Fruit fly (Drosophila melanogaster): ENCODE results near the gene CG7201.

The CG7201 gene

dm6 chr3L:8284651-8285050, 10.5 kb downstream of the CG7201 start (continued):
- TF ChIP-seq Jarid2 (GFP tag; optimal IDR thresholded peaks at IDR 0.05) (no peak), CG14710 (tag; optimal IDR thresholded peaks at IDR 0.05) (no peak), CG15073 (GFP tag; optimal IDR thresholded peaks at IDR 0.05) (no peak), CG3281 (GFP tag; optimal IDR thresholded peaks at IDR 0.05) (peak; percentile 30), CG11695 (GFP tag; IDR thresholded peaks at IDR 0.05) (0 out of 3 replicates have a peak, but pooled peaks have one; percentile 36), Sox102F (GFP tag; optimal IDR thresholded peaks at IDR 0.05) (no peak), Pdp1 (GFP tag; optimal IDR thresholded peaks at IDR 0.05) (peak in 1 of 2 experiments; percentile 8), jumu (GFP tag; optimal IDR thresholded peaks at IDR 0.05) (no peak), CG10209 (GFP tag; optimal IDR thresholded peaks at IDR 0.05) (peak; percentile 11), maf-S (GFP tag; optimal IDR thresholded peaks at IDR 0.05) (no peak), CG6689 (GFP tag; IDR thresholded peaks at IDR 0.05) (no peak), CG3995 (GFP tag; optimal IDR thresholded peaks at IDR 0.05) (no peak), abd-A (tag; optimal IDR thresholded peaks at IDR 0.05) (no peak), CG4730 (GFP tag; IDR thresholded peaks at IDR 0.05) (no peak), Xbp1 (GFP tag; optimal IDR thresholded peaks at IDR 0.05) (peak; percentile 21), sc (optimal IDR thresholded peaks at IDR 0.05) (no peak), sc (GFP tag; optimal IDR thresholded peaks at IDR 0.05) (no peak), CG4404 (GFP tag; IDR thresholded peaks at IDR 0.05) (no peak), Ptx1 (GFP tag; IDR thresholded peaks at IDR 0.05) (0 out of 2 replicates have a peak, but pooled peaks have one; percentile 33), Hmr (GFP tag; optimal IDR thresholded peaks at IDR 0.05) (peak; percentile 5), run (tag; optimal IDR thresholded peaks at IDR 0.05) (no peak), prd (optimal IDR thresholded peaks at IDR 0.05) (no peak), prd (GFP tag; IDR thresholded peaks at IDR 0.05) (0 out of 3 replicates have a peak, but pooled peaks have one; percentile 28), ci (GFP tag; IDR thresholded peaks at IDR 0.05) (0 out of 3 replicates have a peak, but pooled peaks have one; percentile 16), row (GFP tag; IDR thresholded peaks at IDR 0.05) (peak; percentile 43; the same call in 2 of the 3 replicates), CG18764 (GFP tag; optimal IDR thresholded peaks at IDR 0.05) (no peak), CG12769 (tag; optimal IDR thresholded peaks at IDR 0.05) (no peak), salm (tag; optimal IDR thresholded peaks at IDR 0.05) (no peak), Lim3 (GFP tag; IDR thresholded peaks at IDR 0.05) (no peak), scrt (GFP tag; optimal IDR thresholded peaks at IDR 0.05) (no peak), C15 (GFP tag; IDR thresholded peaks at IDR 0.05) (no peak), slbo (GFP tag; IDR thresholded peaks at IDR 0.05) (peak; percentile 36; the same call in 1 of the 2 replicates), CG12299 (tag; optimal IDR thresholded peaks at IDR 0.05) (no peak), lbe (GFP tag; optimal IDR thresholded peaks at IDR 0.05) (no peak), hkb (optimal IDR thresholded peaks at IDR 0.05) (no peak), hkb (GFP tag; IDR thresholded peaks at IDR 0.05) (0 out of 2 replicates have a peak, but pooled peaks have one; percentile 11), Rx (GFP tag; IDR thresholded peaks at IDR 0.05) (no peak)

dm6 chr3L:8240932-8241331, 54.2 kb downstream of the CG7201 start:
- TF ChIP-seq scrt (GFP tag; optimal IDR thresholded peaks at IDR 0.05): peak; percentile 6
- no peak for TF ChIP-seq wek (GFP tag; optimal IDR thresholded peaks at IDR 0.05)
- TF ChIP-seq gce (GFP tag; IDR thresholded peaks at IDR 0.05): no peak
- no peak for TF ChIP-seq CG7372 (GFP tag; IDR thresholded peaks at IDR 0.05)
- TF ChIP-seq Oli (tag; optimal IDR thresholded peaks at IDR 0.05): no peak
- TF ChIP-seq Deaf1 (tag; optimal IDR thresholded peaks at IDR 0.05): peak; percentile 24
- no peak for TF ChIP-seq gcm2 (GFP tag; optimal IDR thresholded peaks at IDR 0.05)
- TF ChIP-seq inv (GFP tag; IDR thresholded peaks at IDR 0.05; ENCODE audit: partially characterized antibody): no peak
- TF ChIP-seq CG9727 (GFP tag; optimal IDR thresholded peaks at IDR 0.05): no peak
- no peak for TF ChIP-seq CG30020 (tag; optimal IDR thresholded peaks at IDR 0.05)
- TF ChIP-seq wdn (GFP tag; IDR thresholded peaks at IDR 0.05): no peak
- TF ChIP-seq Neu2 (GFP tag; optimal IDR thresholded peaks at IDR 0.05; ENCODE audit: borderline replicate concordance): no peak
- no peak for TF ChIP-seq her (GFP tag; optimal IDR thresholded peaks at IDR 0.05)
- TF ChIP-seq Dref (GFP tag; IDR thresholded peaks at IDR 0.05): 0 out of 2 replicates have a peak, but pooled peaks have one; percentile 31
- no peak for TF ChIP-seq Hmr (GFP tag; optimal IDR thresholded peaks at IDR 0.05)
- TF ChIP-seq H15 (GFP tag; IDR thresholded peaks at IDR 0.05): no peak
- TF ChIP-seq HLH4C (GFP tag; IDR thresholded peaks at IDR 0.05; ENCODE audit: partially characterized antibody): 0 out of 3 replicates have a peak, but pooled peaks have one; percentile 18
- TF ChIP-seq bowl (GFP tag; IDR thresholded peaks at IDR 0.05): no peak
- no peak for TF ChIP-seq CG1602 (GFP tag; optimal IDR thresholded peaks at IDR 0.05)

Measured in whole organism, embryonic.